Worm (Caenorhabditis elegans): Measurements from ENCODE around the gene ctsa-1.1.

ce11 chrII:4769886-4770285 lies 32.4 kb downstream of the ctsa-1.1 start:
- no peak for TF ChIP-seq scrt-1 (GFP tag; IDR thresholded peaks at IDR 0.05)
- TF ChIP-seq ama-1 (optimal IDR thresholded peaks at IDR 0.05): no peak
- TF ChIP-seq sea-1 (GFP tag; conservative IDR thresholded peaks at IDR 0.05): no peak
- no peak for TF ChIP-seq flt-1 (GFP tag; IDR thresholded peaks at IDR 0.05)
- no peak for TF ChIP-seq tbx-37 (GFP tag; conservative IDR thresholded peaks at IDR 0.05)
- no peak for TF ChIP-seq tra-4 (tag; optimal IDR thresholded peaks at IDR 0.05)
